Fruit fly (Drosophila melanogaster): ENCODE results near the gene CG15202.
A peak's percentile ranks its signal among the peaks of the same experiment; 100 is the strongest.

DNA sequence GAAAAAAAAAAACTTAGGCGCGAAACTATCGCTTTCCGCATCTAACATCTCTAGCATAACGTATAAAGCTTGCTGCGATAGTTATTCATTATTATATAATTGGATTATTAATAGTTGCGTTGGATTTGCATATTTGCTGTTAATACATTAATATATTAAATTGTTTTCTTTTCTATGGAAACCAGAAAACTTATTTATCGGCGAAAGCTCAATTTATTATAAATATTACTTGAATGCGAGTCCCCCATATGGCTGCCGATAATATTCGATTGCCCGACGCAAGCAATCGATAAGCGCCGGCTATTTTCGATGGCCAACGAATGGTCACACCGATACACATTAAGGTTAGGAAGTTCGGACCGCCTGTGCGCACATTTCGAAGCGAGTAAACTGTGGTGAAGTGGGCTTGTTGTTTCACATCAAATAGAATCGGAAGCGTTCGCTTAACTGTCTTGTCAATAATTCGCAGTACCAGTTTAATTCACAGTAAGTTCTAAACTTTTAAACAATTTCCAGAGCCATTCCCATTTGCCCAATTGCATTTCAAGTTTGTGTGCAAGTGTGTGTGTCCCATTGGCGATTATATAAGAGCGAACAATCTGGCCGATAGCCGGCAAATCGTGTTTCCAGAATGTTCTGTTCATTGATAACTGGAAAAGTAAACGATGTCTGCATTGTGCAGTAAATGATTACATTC lies 34.0 kb upstream of the CG15202 start, which contains the start of gene Hsp60A:
- TF ChIP-seq h (optimal IDR thresholded peaks at IDR 0.05): no peak
- TF ChIP-seq psq (optimal IDR thresholded peaks at IDR 0.05): peak; percentile 75
- no peak for TF ChIP-seq insv (optimal IDR thresholded peaks at IDR 0.05)
- TF ChIP-seq ttk (optimal IDR thresholded peaks at IDR 0.05): no peak
- no peak for TF ChIP-seq Sin3A (optimal IDR thresholded peaks at IDR 0.05)
- TF ChIP-seq Myc (optimal IDR thresholded peaks at IDR 0.05): no peak

Measured in Kc167 (cell line).